Worm (Caenorhabditis elegans) whole organism, L1 larva: ENCODE measurements around the gene M199.2.

Experiments used
- F16B12.6 ChIP-seq: fragments of 150-350 bp; optimal IDR thresholded peaks from 2 replicates; lab custom pipeline; 2014; ENCODE audit warnings: missing biosample characterization, missing genetic modification characterization
- aly-2 ChIP-seq: fragments of 150-350 bp; optimal IDR thresholded peaks from 2 replicates; lab custom pipeline; 2014; ENCODE audit warnings: missing biosample characterization, missing genetic modification characterization
- ama-1 ChIP-seq: fragments of 150-350 bp; optimal IDR thresholded peaks from 2 replicates; lab custom pipeline; 2014
- blmp-1 ChIP-seq: fragments of 150-350 bp; optimal IDR thresholded peaks from 2 replicates; lab custom pipeline; 2014; ENCODE audit warnings: missing biosample characterization, missing genetic modification characterization
- ceh-90 ChIP-seq: sonication (generic microtip); optimal IDR thresholded peaks from 2 replicates; lab custom pipeline; 2016; ENCODE audit warnings: missing genetic modification characterization, missing compliant biosample characterization
- ces-1 ChIP-seq: fragments of 150-350 bp; optimal IDR thresholded peaks from 2 replicates; lab custom pipeline; 2014; ENCODE audit warnings: missing biosample characterization, missing genetic modification reagents, missing genetic modification characterization
- efl-1 ChIP-seq, 4 experiments: fragments of 150-350 bp; optimal IDR thresholded peaks in 3 of 4; peaks in 1 of 4; 1 replicate in 1 of 4; 2 replicates in 3 of 4; lab custom pipeline; 2014; ENCODE audit warnings: missing biosample characterization in 2 of 4, missing genetic modification characterization in 2 of 4, missing genetic modification reagents in 2 of 4
- egl-27 ChIP-seq, 2 experiments: fragments of 150-350 bp in 1 of 2; sonication (generic microtip); optimal IDR thresholded peaks; 3 replicates each; lab custom pipeline; 2017 to 2018; ENCODE audit warnings: missing biosample characterization in 2 of 2, missing genetic modification characterization in 2 of 2, missing genetic modification reagents in 2 of 2
- fkh-10 ChIP-seq: sonication (generic microtip); optimal IDR thresholded peaks from 2 replicates; lab custom pipeline; 2017; ENCODE audit warnings: missing biosample characterization, missing genetic modification reagents, missing genetic modification characterization
- fkh-8 ChIP-seq: sonication (generic microtip); optimal IDR thresholded peaks from 2 replicates; lab custom pipeline; 2016; ENCODE audit warnings: mild to moderate bottlenecking, missing genetic modification characterization, missing compliant biosample characterization
- fos-1 ChIP-seq: fragments of 150-350 bp; optimal IDR thresholded peaks from 2 replicates; lab custom pipeline; 2014; ENCODE audit warnings: missing biosample characterization, missing genetic modification characterization
- hlh-17 ChIP-seq: fragments of 200-800 bp; sonication (Bioruptor generic); optimal IDR thresholded peaks from 2 replicates; lab custom pipeline; 2018; ENCODE audit warnings: missing genetic modification characterization, mild to moderate bottlenecking, missing compliant biosample characterization, moderate library complexity, borderline replicate concordance
- hpl-2 ChIP-seq: fragments of 150-350 bp; optimal IDR thresholded peaks from 2 replicates; lab custom pipeline; 2014; ENCODE audit warnings: missing biosample characterization, missing genetic modification reagents, missing genetic modification characterization
- isw-1 ChIP-seq: fragments of 200-800 bp; sonication (Bioruptor generic); IDR thresholded peaks from 2 replicates; pipeline ENCODE4 v1.3.6; 2022; ENCODE audit warnings: missing genetic modification characterization, missing compliant biosample characterization
- lin-13 ChIP-seq: fragments of 150-350 bp; optimal IDR thresholded peaks from 2 replicates; lab custom pipeline; 2014; ENCODE audit warnings: missing biosample characterization, missing genetic modification reagents, missing genetic modification characterization
- lin-35 ChIP-seq, 2 experiments: fragments of 150-350 bp; optimal IDR thresholded peaks; 2 replicates each; lab custom pipeline; 2014; ENCODE audit warnings: missing biosample characterization in 2 of 2, missing genetic modification characterization in 2 of 2, missing genetic modification reagents in 2 of 2
- lir-3 ChIP-seq: sonication (generic microtip); optimal IDR thresholded peaks from 2 replicates; lab custom pipeline; 2016; ENCODE audit warnings: mild to moderate bottlenecking, missing genetic modification characterization, moderate library complexity, missing compliant biosample characterization; ENCODE audit not compliant: poor library complexity
- lsy-2 ChIP-seq, 2 experiments: fragments of 150-350 bp; optimal IDR thresholded peaks; 2 replicates each; lab custom pipeline; 2014; ENCODE audit warnings: missing biosample characterization in 2 of 2, missing genetic modification characterization in 2 of 2
- mef-2 ChIP-seq: fragments of 150-350 bp; optimal IDR thresholded peaks from 2 replicates; lab custom pipeline; 2014; ENCODE audit warnings: missing biosample characterization, missing genetic modification characterization
- nhr-11 ChIP-seq: fragments of 150-350 bp; optimal IDR thresholded peaks from 2 replicates; lab custom pipeline; 2014; ENCODE audit warnings: missing biosample characterization, missing genetic modification characterization
- nhr-12 ChIP-seq: sonication (generic microtip); optimal IDR thresholded peaks from 2 replicates; lab custom pipeline; 2017; ENCODE audit warnings: missing biosample characterization, missing genetic modification characterization
- nhr-20 ChIP-seq: sonication (generic microtip); optimal IDR thresholded peaks from 2 replicates; lab custom pipeline; 2016; ENCODE audit warnings: mild to moderate bottlenecking, missing genetic modification characterization, missing compliant biosample characterization
- nhr-237 ChIP-seq: fragments of 150-350 bp; optimal IDR thresholded peaks from 2 replicates; lab custom pipeline; 2014; ENCODE audit warnings: missing biosample characterization, missing genetic modification characterization
- nhr-28 ChIP-seq: fragments of 150-350 bp; optimal IDR thresholded peaks from 2 replicates; lab custom pipeline; 2014; ENCODE audit warnings: missing biosample characterization, missing genetic modification characterization
- nhr-47 ChIP-seq: sonication (generic microtip); optimal IDR thresholded peaks from 2 replicates; lab custom pipeline; 2016; ENCODE audit warnings: mild to moderate bottlenecking, missing genetic modification characterization, moderate library complexity, missing compliant biosample characterization
- nhr-76 ChIP-seq: sonication (generic microtip); optimal IDR thresholded peaks from 2 replicates; lab custom pipeline; 2017; ENCODE audit warnings: missing biosample characterization, missing genetic modification characterization
- nhr-77 ChIP-seq: fragments of 150-350 bp; optimal IDR thresholded peaks from 2 replicates; lab custom pipeline; 2014; ENCODE audit warnings: missing biosample characterization, missing genetic modification characterization
- nhr-84 ChIP-seq: sonication (generic microtip); optimal IDR thresholded peaks from 2 replicates; lab custom pipeline; 2017; ENCODE audit warnings: missing biosample characterization, missing genetic modification characterization
- nhr-85 ChIP-seq: sonication (generic microtip); peaks from one replicate; lab custom pipeline; 2016; ENCODE audit warnings: missing genetic modification characterization, inconsistent platforms, missing compliant biosample characterization
- pqm-1 ChIP-seq: sonication (generic microtip); optimal IDR thresholded peaks from 3 replicates; lab custom pipeline; 2017; ENCODE audit warnings: missing biosample characterization, missing genetic modification characterization
- snpc-4 ChIP-seq: fragments of 150-350 bp; optimal IDR thresholded peaks from 2 replicates; lab custom pipeline; 2014; ENCODE audit warnings: missing biosample characterization, missing genetic modification characterization
- sptf-1 ChIP-seq: fragments of 150-350 bp; optimal IDR thresholded peaks from 2 replicates; lab custom pipeline; 2014; ENCODE audit warnings: missing biosample characterization, missing genetic modification characterization
- swsn-7 ChIP-seq: sonication (generic microtip); optimal IDR thresholded peaks from 2 replicates; lab custom pipeline; 2016; ENCODE audit warnings: missing genetic modification characterization, missing compliant biosample characterization
- tlp-1 ChIP-seq: fragments of 150-350 bp; optimal IDR thresholded peaks from 2 replicates; lab custom pipeline; 2014; ENCODE audit warnings: missing biosample characterization, missing genetic modification characterization
- xbp-1 ChIP-seq: sonication (generic microtip); optimal IDR thresholded peaks from 2 replicates; lab custom pipeline; 2016; ENCODE audit warnings: missing genetic modification characterization, missing compliant biosample characterization
- zag-1 ChIP-seq: fragments of 150-350 bp; optimal IDR thresholded peaks from 2 replicates; lab custom pipeline; 2014; ENCODE audit warnings: missing biosample characterization, missing genetic modification characterization
- zip-4 ChIP-seq: fragments of 200-800 bp; sonication (Bioruptor generic); optimal IDR thresholded peaks from 2 replicates; lab custom pipeline; 2018; ENCODE audit warnings: mild to moderate bottlenecking, missing genetic modification characterization, moderate library complexity, missing compliant biosample characterization

M199.2 gene

ce11 chrIV:15098294-15098693, 10.3 kb upstream of the M199.2 start, which contains the start of gene srt-49:
Gene srt-49 (minus strand): TSS chrIV:15098394.
- TF ChIP-seq lir-3 (tag; lab: Kevin White, UChicago): no peak
- TF ChIP-seq ces-1: no peak
- TF ChIP-seq nhr-28: no peak
- TF ChIP-seq sptf-1: no peak

ce11 chrIV:15103224-15103679, 5.3 kb upstream of the M199.2 start, which contains the start of gene srt-44:
Gene srt-44 (plus strand): TSS chrIV:15103629.
- no peak for TF ChIP-seq nhr-28
- TF ChIP-seq efl-1 (optimal IDR thresholded peaks at IDR 0.05; lab: Kevin White, UChicago): no peak
- peak in 1 of 2 experiments; percentile 55 for TF ChIP-seq efl-1 (GFP tag; optimal IDR thresholded peaks at IDR 0.05 in 1 of 2; lab: Kevin White, UChicago)

- no peak for TF ChIP-seq nhr-12 (tag; lab: Kevin White, UChicago)
- no peak for TF ChIP-seq hpl-2
- no peak for TF ChIP-seq mef-2 (tag; lab: Kevin White, UChicago)
- TF ChIP-seq fos-1 (tag; lab: Kevin White, UChicago): no peak
- TF ChIP-seq efl-1 (optimal IDR thresholded peaks at IDR 0.05; lab: Kevin White, UChicago): peak; percentile 28 to 46
- TF ChIP-seq efl-1 (GFP tag; optimal IDR thresholded peaks at IDR 0.05 in 1 of 2; lab: Kevin White, UChicago): peak in 1 of 2 experiments; percentile 88
- TF ChIP-seq nhr-77 (tag; lab: Kevin White, UChicago): no peak
- peak; percentile 48 for TF ChIP-seq nhr-85 (tag; lab: Kevin White, UChicago)
- no peak for TF ChIP-seq fkh-8 (tag; lab: Kevin White, UChicago)
- peak; percentile 25 for TF ChIP-seq lin-13
- no peak for TF ChIP-seq nhr-237 (tag; lab: Kevin White, UChicago)
- no peak for TF ChIP-seq xbp-1 (tag; lab: Kevin White, UChicago)
- TF ChIP-seq nhr-84 (tag; lab: Kevin White, UChicago): no peak
- peak; percentile 4 for TF ChIP-seq nhr-20 (tag; lab: Kevin White, UChicago)
- no peak for TF ChIP-seq hlh-17 (GFP tag; lab: Kevin White, UChicago)
- TF ChIP-seq nhr-47: peak; percentile 14
- TF ChIP-seq swsn-7 (tag; lab: Kevin White, UChicago): peak; percentile 14
- TF ChIP-seq nhr-11 (tag; lab: Kevin White, UChicago): no peak
- TF ChIP-seq blmp-1: peak; percentile 18
Observed at ce11 chrIV:15107218-15107617, 1.4 kb upstream of the M199.2 start.

- TF ChIP-seq zip-4 (no peak), nhr-12 (tag; lab: Kevin White, UChicago) (no peak), snpc-4 (tag; lab: Kevin White, UChicago) (no peak), pqm-1 (tag; lab: Kevin White, UChicago) (no peak), swsn-7 (tag; lab: Kevin White, UChicago) (no peak), ama-1 (lab: Kevin White, UChicago) (no peak), lin-35 (GFP tag; optimal IDR thresholded peaks at IDR 0.05; lab: Kevin White, UChicago) (no peak), zag-1 (tag; lab: Kevin White, UChicago) (no peak), aly-2 (tag; lab: Kevin White, UChicago) (no peak), egl-27 (tag; optimal IDR thresholded peaks at IDR 0.05; lab: Kevin White, UChicago) (no peak), hpl-2 (no peak)
Observed at ce11 chrIV:15113117-15113516, 4.5 kb downstream of the M199.2 start, which contains the start of gene M199.134. Gene M199.134 (minus strand): TSS chrIV:15113217.

DNA sequence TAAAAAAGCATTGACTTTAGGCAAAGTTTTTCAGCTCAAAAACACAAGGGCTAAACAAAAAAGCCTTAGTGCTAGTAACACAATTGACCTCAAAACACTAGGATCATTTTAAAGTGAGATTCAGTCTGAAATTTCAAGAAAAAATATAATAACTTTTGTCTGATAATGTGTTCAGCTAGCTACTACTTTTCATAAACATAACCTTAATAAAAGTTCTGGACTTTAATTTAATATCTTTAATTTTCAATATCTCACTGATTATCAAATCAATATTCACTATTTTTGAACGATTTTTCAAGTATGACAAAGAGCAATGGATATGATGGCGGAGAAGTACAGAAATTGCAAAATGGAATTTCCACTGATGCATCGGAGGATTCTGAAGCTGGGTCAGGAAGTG, 5.7 kb downstream of the M199.2 start, which contains the start of gene M199.135:
Gene M199.135, plus strand, starts transcription at position 301 of the 400 bp plus-strand sequence.
- TF ChIP-seq nhr-77 (tag; lab: Kevin White, UChicago) (no peak), nhr-47 (no peak), ceh-90 (tag; lab: Kevin White, UChicago) (no peak), isw-1 (GFP tag; lab: Robert Waterston, UW) (no peak), nhr-76 (no peak), xbp-1 (tag; lab: Kevin White, UChicago) (no peak), F16B12.6 (tag; lab: Kevin White, UChicago) (no peak), tlp-1 (tag; lab: Kevin White, UChicago) (no peak), fkh-10 (GFP tag; lab: Kevin White, UChicago) (no peak), lin-35 (GFP tag; optimal IDR thresholded peaks at IDR 0.05; lab: Kevin White, UChicago) (no peak), lsy-2 (tag; optimal IDR thresholded peaks at IDR 0.05; lab: Kevin White, UChicago) (no peak)
